Worm (Caenorhabditis elegans) whole organism, L4/young adult: ENCODE data around the gene nlp-68.
A peak's percentile ranks its signal among the peaks of the same experiment; 100 is the strongest.

ENCODE experiments used
- W03F9.2 ChIP-seq: fragments of 150-350 bp; optimal IDR thresholded peaks from 2 replicates; lab custom pipeline; 2014; ENCODE audit warnings: missing biosample characterization, missing genetic modification characterization
- dao-5 ChIP-seq: sonication (generic microtip); optimal IDR thresholded peaks from 2 replicates; lab custom pipeline; 2016; ENCODE audit warnings: missing genotype, missing genetic modification characterization, moderate library complexity, missing compliant biosample characterization
- him-1 ChIP-seq: sonication (generic microtip); optimal IDR thresholded peaks from 2 replicates; lab custom pipeline; 2016; ENCODE audit warnings: missing genotype, missing genetic modification reagents, missing genetic modification characterization, missing compliant biosample characterization

DNA sequence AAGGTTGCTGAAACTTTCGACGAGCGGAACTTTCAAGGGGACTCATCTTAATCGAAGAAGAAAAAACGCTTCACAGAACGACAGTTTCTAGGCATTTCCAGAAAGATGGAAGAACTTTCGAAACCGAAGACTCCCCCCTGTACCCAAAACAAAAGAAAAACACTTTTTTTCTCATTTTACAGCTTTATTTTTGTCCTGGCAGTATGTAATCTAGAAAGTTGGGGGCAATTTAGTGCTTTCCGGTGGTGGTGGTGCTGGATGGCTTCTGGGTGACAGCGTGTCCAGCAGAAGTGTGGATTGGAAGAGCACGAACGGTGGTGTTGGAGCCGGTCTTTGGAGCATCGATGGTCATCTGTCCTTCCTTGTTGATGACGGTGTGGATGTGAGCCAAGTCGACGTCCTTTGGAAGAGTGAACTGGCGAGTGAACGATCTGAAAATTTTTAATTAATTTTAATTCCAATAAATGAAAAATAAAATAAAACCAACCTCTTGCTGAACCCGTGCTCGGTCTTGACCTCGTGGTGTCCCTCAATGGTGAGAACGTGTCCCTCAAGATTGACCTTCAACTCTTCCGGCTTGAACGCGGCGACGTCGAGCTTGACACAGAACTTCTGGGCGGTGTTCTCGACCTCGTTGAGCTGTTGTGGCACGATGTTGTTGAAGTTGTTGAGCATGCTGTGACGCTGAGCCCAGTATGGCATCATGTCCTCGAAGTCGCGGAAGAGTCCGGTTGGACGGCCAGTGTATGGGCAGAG, 32.8 kb downstream of the nlp-68 start:
- TF ChIP-seq W03F9.2: no peak
- TF ChIP-seq him-1: no peak
- peak; percentile 18 for TF ChIP-seq dao-5 (tag; lab: Kevin White, UChicago)
